Worm (Caenorhabditis elegans) whole organism, L1 larva: Measurements from ENCODE around the gene srh-251.

Source experiments
- C04F5.9 ChIP-seq: sonication (generic microtip); optimal IDR thresholded peaks from 2 replicates; lab custom pipeline; 2016; ENCODE audit warnings: missing genetic modification characterization, missing compliant biosample characterization
- C34B4.2 ChIP-seq: sonication (generic microtip); optimal IDR thresholded peaks from 2 replicates; lab custom pipeline; 2017; ENCODE audit warnings: mild to moderate bottlenecking, missing genetic modification characterization, missing compliant biosample characterization
- Y116A8C.19 ChIP-seq: sonication (generic microtip); optimal IDR thresholded peaks from 2 replicates; lab custom pipeline; 2016; ENCODE audit warnings: missing compliant biosample characterization, missing genetic modification characterization, borderline replicate concordance
- aly-2 ChIP-seq: fragments of 150-350 bp; optimal IDR thresholded peaks from 2 replicates; lab custom pipeline; 2014; ENCODE audit warnings: missing biosample characterization, missing genetic modification characterization
- ceh-63 ChIP-seq: fragments of 200-800 bp; sonication (Bioruptor generic); optimal IDR thresholded peaks from 2 replicates; lab custom pipeline; 2018; ENCODE audit warnings: mild to moderate bottlenecking, missing genetic modification characterization, missing compliant biosample characterization
- ceh-8 ChIP-seq: fragments of 200-800 bp; sonication (Bioruptor generic); optimal IDR thresholded peaks from 2 replicates; lab custom pipeline; 2018; ENCODE audit warnings: mild to moderate bottlenecking, missing genetic modification characterization, moderate library complexity, missing compliant biosample characterization
- ceh-90 ChIP-seq: sonication (generic microtip); optimal IDR thresholded peaks from 2 replicates; lab custom pipeline; 2016; ENCODE audit warnings: missing genetic modification characterization, missing compliant biosample characterization
- ces-1 ChIP-seq: fragments of 150-350 bp; optimal IDR thresholded peaks from 2 replicates; lab custom pipeline; 2014; ENCODE audit warnings: missing biosample characterization, missing genetic modification reagents, missing genetic modification characterization
- dpl-1 ChIP-seq, 3 experiments: fragments of 150-350 bp in 2 of 3; sonication (generic microtip) in 1 of 3; optimal IDR thresholded peaks; 2 replicates each; lab custom pipeline; 2014 to 2017; ENCODE audit warnings: missing biosample characterization in 3 of 3, missing genetic modification characterization in 3 of 3, missing genetic modification reagents in 3 of 3
- dsc-1 ChIP-seq: sonication (generic microtip); optimal IDR thresholded peaks from 2 replicates; lab custom pipeline; 2016; ENCODE audit warnings: mild to moderate bottlenecking, missing genetic modification characterization, missing compliant biosample characterization
- egl-27 ChIP-seq, 2 experiments: fragments of 150-350 bp in 1 of 2; sonication (generic microtip); optimal IDR thresholded peaks; 3 replicates each; lab custom pipeline; 2017 to 2018; ENCODE audit warnings: missing biosample characterization in 2 of 2, missing genetic modification characterization in 2 of 2, missing genetic modification reagents in 2 of 2
- elt-2 ChIP-seq: sonication (generic microtip); optimal IDR thresholded peaks from 2 replicates; lab custom pipeline; 2016; ENCODE audit warnings: missing genetic modification characterization, mild to moderate bottlenecking, inconsistent platforms, missing compliant biosample characterization, missing genetic modification reagents
- elt-3 ChIP-seq, 6 experiments: fragments of 150-350 bp in 1 of 6; sonication (generic microtip); optimal IDR thresholded peaks; 2 replicates each; lab custom pipeline; 2017 to 2018; ENCODE audit warnings: missing biosample characterization in 6 of 6, missing genetic modification characterization in 6 of 6, inconsistent platforms in 1 of 6
- ets-5 ChIP-seq: fragments of 200-800 bp; sonication (Bioruptor generic); IDR thresholded peaks from 2 replicates; pipeline ENCODE4 v1.3.6; 2022; ENCODE audit warnings: missing genetic modification characterization, missing compliant biosample characterization
- fkh-10 ChIP-seq: sonication (generic microtip); optimal IDR thresholded peaks from 2 replicates; lab custom pipeline; 2017; ENCODE audit warnings: missing biosample characterization, missing genetic modification reagents, missing genetic modification characterization
- fkh-8 ChIP-seq: sonication (generic microtip); optimal IDR thresholded peaks from 2 replicates; lab custom pipeline; 2016; ENCODE audit warnings: mild to moderate bottlenecking, missing genetic modification characterization, missing compliant biosample characterization
- fos-1 ChIP-seq: fragments of 150-350 bp; optimal IDR thresholded peaks from 2 replicates; lab custom pipeline; 2014; ENCODE audit warnings: missing biosample characterization, missing genetic modification characterization
- grh-1 ChIP-seq: fragments of 200-800 bp; sonication (Bioruptor generic); IDR thresholded peaks from 2 replicates; pipeline ENCODE4 v1.3.6; 2022; ENCODE audit warnings: missing genetic modification reagents, missing genetic modification characterization, missing compliant biosample characterization
- lin-13 ChIP-seq: fragments of 150-350 bp; optimal IDR thresholded peaks from 2 replicates; lab custom pipeline; 2014; ENCODE audit warnings: missing biosample characterization, missing genetic modification reagents, missing genetic modification characterization
- lin-14 ChIP-seq: fragments of 200-800 bp; sonication (Bioruptor generic); optimal IDR thresholded peaks from 2 replicates; lab custom pipeline; 2018; ENCODE audit warnings: mild to moderate bottlenecking, missing genetic modification characterization, moderate library complexity, missing compliant biosample characterization
- lin-15B ChIP-seq: fragments of 150-350 bp; sonication (generic microtip); optimal IDR thresholded peaks from 3 replicates; lab custom pipeline; 2014; ENCODE audit warnings: missing biosample characterization, missing genetic modification characterization
- lir-3 ChIP-seq: sonication (generic microtip); optimal IDR thresholded peaks from 2 replicates; lab custom pipeline; 2016; ENCODE audit warnings: mild to moderate bottlenecking, missing genetic modification characterization, moderate library complexity, missing compliant biosample characterization; ENCODE audit not compliant: poor library complexity
- lsy-2 ChIP-seq, 2 experiments: fragments of 150-350 bp; optimal IDR thresholded peaks; 2 replicates each; lab custom pipeline; 2014; ENCODE audit warnings: missing biosample characterization in 2 of 2, missing genetic modification characterization in 2 of 2
- mab-9 ChIP-seq: fragments of 200-800 bp; sonication (Bioruptor generic); IDR thresholded peaks from 2 replicates; pipeline ENCODE4 v1.3.6; 2022; ENCODE audit warnings: missing genetic modification reagents, missing genetic modification characterization, missing compliant biosample characterization
- nhr-12 ChIP-seq: sonication (generic microtip); optimal IDR thresholded peaks from 2 replicates; lab custom pipeline; 2017; ENCODE audit warnings: missing biosample characterization, missing genetic modification characterization
- nhr-19 ChIP-seq: fragments of 200-800 bp; sonication (Bioruptor generic); conservative IDR thresholded peaks from 2 replicates; pipeline ENCODE4 v1.3.6; 2022; ENCODE audit warnings: missing genetic modification characterization, missing compliant biosample characterization
- nhr-20 ChIP-seq: sonication (generic microtip); optimal IDR thresholded peaks from 2 replicates; lab custom pipeline; 2016; ENCODE audit warnings: mild to moderate bottlenecking, missing genetic modification characterization, missing compliant biosample characterization
- nhr-71 ChIP-seq: sonication (generic microtip); optimal IDR thresholded peaks from 2 replicates; lab custom pipeline; 2016; ENCODE audit warnings: mild to moderate bottlenecking, missing genetic modification characterization, moderate library complexity, missing compliant biosample characterization
- nhr-76 ChIP-seq: sonication (generic microtip); optimal IDR thresholded peaks from 2 replicates; lab custom pipeline; 2017; ENCODE audit warnings: missing biosample characterization, missing genetic modification characterization
- pag-3 ChIP-seq: sonication (generic microtip); optimal IDR thresholded peaks from 2 replicates; lab custom pipeline; 2017; ENCODE audit warnings: missing genetic modification characterization, mild to moderate bottlenecking, missing compliant biosample characterization, antibody characterized with exemption, borderline replicate concordance; ENCODE audit not compliant: insufficient read depth
- pax-3 ChIP-seq: fragments of 200-800 bp; sonication (Bioruptor generic); optimal IDR thresholded peaks from 2 replicates; lab custom pipeline; 2018; ENCODE audit warnings: mild to moderate bottlenecking, missing genetic modification characterization, moderate library complexity, missing compliant biosample characterization
- snu-23 ChIP-seq: sonication (generic microtip); optimal IDR thresholded peaks from 2 replicates; lab custom pipeline; 2016; ENCODE audit warnings: missing genetic modification characterization, missing compliant biosample characterization
- sup-37 ChIP-seq: fragments of 200-800 bp; sonication (Bioruptor generic); optimal IDR thresholded peaks from 2 replicates; lab custom pipeline; 2018; ENCODE audit warnings: mild to moderate bottlenecking, missing genetic modification characterization, missing compliant biosample characterization
- unc-30 ChIP-seq: sonication (generic microtip); optimal IDR thresholded peaks from 2 replicates; lab custom pipeline; 2017; ENCODE audit warnings: missing biosample characterization, missing genetic modification characterization
- vab-15 ChIP-seq: sonication (generic microtip); optimal IDR thresholded peaks from 2 replicates; lab custom pipeline; 2017; ENCODE audit warnings: missing genotype, mild to moderate bottlenecking, missing genetic modification characterization, missing compliant biosample characterization
- zag-1 ChIP-seq: fragments of 150-350 bp; optimal IDR thresholded peaks from 2 replicates; lab custom pipeline; 2014; ENCODE audit warnings: missing biosample characterization, missing genetic modification characterization
- ztf-11 ChIP-seq, 2 experiments: sonication (generic microtip); optimal IDR thresholded peaks; 2 replicates each; lab custom pipeline; 2016 to 2017; ENCODE audit warnings: missing genetic modification characterization in 2 of 2, missing biosample characterization in 1 of 2, missing compliant biosample characterization in 1 of 2

srh-251 gene

ce11 chrV:15417822-15418221 is 38.1 kb upstream of the srh-251 start, which contains the start of gene T06E6.10:
T06E6.10 (plus strand) TSS chrV:15418122.
- no peak for TF ChIP-seq mab-9 (GFP tag; lab: Robert Waterston, UW)
- no peak for TF ChIP-seq ceh-8 (GFP tag; lab: Kevin White, UChicago)
- TF ChIP-seq ets-5 (GFP tag; lab: Robert Waterston, UW): no peak
- TF ChIP-seq fos-1 (tag; lab: Kevin White, UChicago): no peak
- no peak for TF ChIP-seq nhr-20 (tag; lab: Kevin White, UChicago)
- TF ChIP-seq sup-37 (GFP tag; lab: Kevin White, UChicago): no peak
- TF ChIP-seq snu-23 (GFP tag; lab: Kevin White, UChicago): no peak
- TF ChIP-seq grh-1 (GFP tag; lab: Robert Waterston, UW): no peak
- TF ChIP-seq nhr-12 (tag; lab: Kevin White, UChicago): no peak
- no peak for TF ChIP-seq dsc-1 (tag; lab: Kevin White, UChicago)
- no peak for TF ChIP-seq pag-3 (tag; lab: Kevin White, UChicago)
- no peak for TF ChIP-seq ceh-90 (tag; lab: Kevin White, UChicago)

DNA sequence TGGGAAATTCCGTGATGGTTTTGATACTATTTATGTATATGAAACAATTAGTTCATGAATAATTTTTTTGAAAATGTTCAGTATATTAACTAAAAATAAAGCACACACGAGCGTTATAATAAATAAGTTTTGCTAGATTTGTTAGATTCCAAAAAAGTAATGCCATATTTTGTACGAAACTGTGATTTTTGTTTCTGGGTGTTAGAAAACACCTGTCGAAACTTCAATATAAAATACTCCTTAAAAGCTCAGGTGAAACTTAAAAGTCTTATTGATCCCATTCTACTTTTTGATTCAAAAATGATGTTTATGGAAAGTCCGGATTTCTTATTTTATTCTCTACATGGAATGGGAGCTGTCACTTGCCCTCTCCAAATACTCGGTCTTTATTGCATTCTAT is 36.2 kb upstream of the srh-251 start, which contains the start of gene srh-265:
Gene srh-265 (plus strand): TSS at position 301 of the 400 bp plus-strand sequence.
- no peak for TF ChIP-seq ceh-63 (GFP tag; lab: Kevin White, UChicago)
- no peak for TF ChIP-seq ztf-11 (tag; optimal IDR thresholded peaks at IDR 0.05; lab: Kevin White, UChicago)
- TF ChIP-seq lin-14: no peak
- no peak for TF ChIP-seq nhr-76 (tag; lab: Kevin White, UChicago)
- TF ChIP-seq lin-13 (GFP tag; lab: Kevin White, UChicago): no peak
- TF ChIP-seq grh-1 (GFP tag; lab: Robert Waterston, UW): no peak
- no peak for TF ChIP-seq pax-3 (tag; lab: Kevin White, UChicago)
- TF ChIP-seq ces-1 (GFP tag; lab: Kevin White, UChicago): no peak
- no peak for TF ChIP-seq ets-5 (GFP tag; lab: Robert Waterston, UW)
- TF ChIP-seq aly-2: no peak
- TF ChIP-seq Y116A8C.19 (tag; lab: Kevin White, UChicago): no peak
- no peak for TF ChIP-seq fkh-10 (GFP tag; lab: Kevin White, UChicago)
- TF ChIP-seq lir-3 (tag; lab: Kevin White, UChicago): no peak
- no peak for TF ChIP-seq C34B4.2 (tag; lab: Kevin White, UChicago)
- TF ChIP-seq zag-1: no peak
- no peak for TF ChIP-seq C04F5.9 (tag; lab: Kevin White, UChicago)
- TF ChIP-seq unc-30 (tag; lab: Kevin White, UChicago): no peak
- TF ChIP-seq vab-15 (tag; lab: Kevin White, UChicago): no peak
- TF ChIP-seq egl-27 (tag; optimal IDR thresholded peaks at IDR 0.05; lab: Kevin White, UChicago): no peak

- TF ChIP-seq grh-1 (GFP tag; lab: Robert Waterston, UW) (no peak), mab-9 (GFP tag; lab: Robert Waterston, UW) (no peak), fkh-8 (no peak), elt-2 (tag; lab: Kevin White, UChicago) (no peak), ceh-63 (GFP tag; lab: Kevin White, UChicago) (no peak), vab-15 (tag; lab: Kevin White, UChicago) (no peak), lin-15B (no peak), nhr-71 (tag; lab: Kevin White, UChicago) (no peak), pag-3 (tag; lab: Kevin White, UChicago) (no peak), elt-3 (tag; optimal IDR thresholded peaks at IDR 0.05; lab: Kevin White, UChicago) (no peak), lsy-2 (tag; optimal IDR thresholded peaks at IDR 0.05; lab: Kevin White, UChicago) (no peak), nhr-19 (GFP tag; lab: Robert Waterston, UW) (no peak), dpl-1 (GFP tag; optimal IDR thresholded peaks at IDR 0.05; lab: Kevin White, UChicago) (no peak)
- TF ChIP-seq, all 84 proteins: peak for 0
These were observed 34.1 kb upstream of the srh-251 start, which contains the start of gene srh-264 for ce11 chrV:15413847-15414246. srh-264 (plus strand) TSS chrV:15414147.
